Worm (Caenorhabditis elegans) whole organism, midembryonic: ENCODE results near the gene H32C10.1.

Experiments
- T22C8.4 ChIP-seq: fragments of 200-800 bp; sonication (Bioruptor generic); IDR thresholded peaks from 2 replicates; pipeline ENCODE4 v1.3.6; 2022; ENCODE audit warnings: missing genetic modification characterization, missing compliant biosample characterization
- cog-1 ChIP-seq: sonication (generic microtip); optimal IDR thresholded peaks from 2 replicates; lab custom pipeline; 2016; ENCODE audit warnings: missing genetic modification characterization, missing compliant biosample characterization
- flt-1 ChIP-seq: fragments of 200-800 bp; sonication (Bioruptor generic); IDR thresholded peaks from 2 replicates; pipeline ENCODE4 v1.3.6; 2022; ENCODE audit warnings: missing genetic modification characterization, missing compliant biosample characterization
- klf-2 ChIP-seq: fragments of 200-800 bp; sonication (Bioruptor generic); conservative IDR thresholded peaks from 2 replicates; pipeline ENCODE4 v1.3.6; 2022; ENCODE audit warnings: missing genetic modification reagents, missing genetic modification characterization, missing compliant biosample characterization
- med-1 ChIP-seq: sonication (generic microtip); optimal IDR thresholded peaks from 2 replicates; lab custom pipeline; 2017; ENCODE audit warnings: missing genetic modification characterization, mild to moderate bottlenecking, missing compliant biosample characterization, antibody characterized with exemption, missing genetic modification reagents; ENCODE audit not compliant: insufficient read depth
- ref-1 ChIP-seq: fragments of 200-800 bp; sonication (Bioruptor generic); conservative IDR thresholded peaks from 2 replicates; pipeline ENCODE4 v1.3.6; 2022; ENCODE audit warnings: missing genetic modification reagents, missing genetic modification characterization, missing compliant biosample characterization
- tab-1 ChIP-seq: fragments of 200-800 bp; sonication (Bioruptor generic); IDR thresholded peaks from 2 replicates; pipeline ENCODE4 v1.3.6; 2022; ENCODE audit warnings: missing genetic modification characterization, missing compliant biosample characterization
- ztf-23 ChIP-seq: fragments of 200-800 bp; sonication (Bioruptor generic); IDR thresholded peaks from 2 replicates; pipeline ENCODE4 v1.3.6; 2022; ENCODE audit warnings: missing genetic modification reagents, missing genetic modification characterization, missing compliant biosample characterization
- ztf-29 ChIP-seq: fragments of 200-800 bp; sonication (Bioruptor generic); IDR thresholded peaks from 2 replicates; pipeline ENCODE4 v1.3.6; 2022; ENCODE audit warnings: missing genetic modification reagents, missing genetic modification characterization, missing compliant biosample characterization

The H32C10.1 gene

ce11 chrIV:5915152-5915551, 19.0 kb upstream of the H32C10.1 start:
- no peak for TF ChIP-seq ztf-29 (GFP tag; lab: Robert Waterston, UW)

ce11 chrIV:5917026-5917425, 17.1 kb upstream of the H32C10.1 start, which contains the start of gene dhhc-13:
Gene dhhc-13 (plus strand): TSS chrIV:5917326.
- TF ChIP-seq flt-1 (GFP tag; lab: Robert Waterston, UW) (no peak), klf-2 (no peak), ref-1 (GFP tag; lab: Robert Waterston, UW) (no peak), T22C8.4 (GFP tag; lab: Robert Waterston, UW) (no peak), cog-1 (tag; lab: Kevin White, UChicago) (no peak), ztf-23 (GFP tag; lab: Robert Waterston, UW) (no peak), med-1 (GFP tag; lab: Kevin White, UChicago) (no peak), tab-1 (GFP tag; lab: Robert Waterston, UW) (no peak), ztf-29 (GFP tag; lab: Robert Waterston, UW) (no peak)

ce11 chrIV:5923112-5923511, 11.0 kb upstream of the H32C10.1 start:
- TF ChIP-seq T22C8.4 (GFP tag; lab: Robert Waterston, UW) (no peak), ref-1 (GFP tag; lab: Robert Waterston, UW) (no peak), klf-2 (no peak), ztf-23 (GFP tag; lab: Robert Waterston, UW) (no peak), ztf-29 (GFP tag; lab: Robert Waterston, UW) (no peak), med-1 (GFP tag; lab: Kevin White, UChicago) (no peak), cog-1 (tag; lab: Kevin White, UChicago) (no peak)

- no peak for TF ChIP-seq cog-1 (tag; lab: Kevin White, UChicago)
- no peak for TF ChIP-seq T22C8.4 (GFP tag; lab: Robert Waterston, UW)
- no peak for TF ChIP-seq klf-2
- no peak for TF ChIP-seq med-1 (GFP tag; lab: Kevin White, UChicago)
- no peak for TF ChIP-seq ztf-29 (GFP tag; lab: Robert Waterston, UW)
- TF ChIP-seq flt-1 (GFP tag; lab: Robert Waterston, UW): no peak
- TF ChIP-seq ref-1 (GFP tag; lab: Robert Waterston, UW): no peak
- no peak for TF ChIP-seq tab-1 (GFP tag; lab: Robert Waterston, UW)
These were observed 9.9 kb upstream of the H32C10.1 start for ce11 chrIV:5924241-5924640.

ce11 chrIV:5926643-5927042, 7.5 kb upstream of the H32C10.1 start:
- peak; percentile 20 for TF ChIP-seq cog-1 (tag; lab: Kevin White, UChicago)
- no peak for TF ChIP-seq T22C8.4 (GFP tag; lab: Robert Waterston, UW)

ce11 chrIV:5927805-5928204, 6.3 kb upstream of the H32C10.1 start:
- TF ChIP-seq tab-1 (GFP tag; lab: Robert Waterston, UW) (no peak), med-1 (GFP tag; lab: Kevin White, UChicago) (no peak), ztf-23 (GFP tag; lab: Robert Waterston, UW) (no peak), flt-1 (GFP tag; lab: Robert Waterston, UW) (no peak), ztf-29 (GFP tag; lab: Robert Waterston, UW) (no peak), cog-1 (tag; lab: Kevin White, UChicago) (no peak), klf-2 (no peak), ref-1 (GFP tag; lab: Robert Waterston, UW) (no peak), T22C8.4 (GFP tag; lab: Robert Waterston, UW) (no peak)

- TF ChIP-seq tab-1 (GFP tag; lab: Robert Waterston, UW) (no peak), med-1 (GFP tag; lab: Kevin White, UChicago) (no peak), ztf-23 (GFP tag; lab: Robert Waterston, UW) (no peak), ref-1 (GFP tag; lab: Robert Waterston, UW) (no peak)
These were observed 5.2 kb upstream of the H32C10.1 start for ce11 chrIV:5928957-5929356.

ce11 chrIV:5930345-5930744, 3.8 kb upstream of the H32C10.1 start, which contains the start of gene lin-33:
Gene lin-33 (plus strand): TSS chrIV:5930645.
- TF ChIP-seq tab-1 (GFP tag; lab: Robert Waterston, UW) (no peak), ztf-29 (GFP tag; lab: Robert Waterston, UW) (no peak), ref-1 (GFP tag; lab: Robert Waterston, UW) (no peak), med-1 (GFP tag; lab: Kevin White, UChicago) (no peak), ztf-23 (GFP tag; lab: Robert Waterston, UW) (no peak), T22C8.4 (GFP tag; lab: Robert Waterston, UW) (no peak), cog-1 (tag; lab: Kevin White, UChicago) (no peak), klf-2 (no peak), flt-1 (GFP tag; lab: Robert Waterston, UW) (no peak)

ce11 chrIV:5937106-5937505, 3.0 kb downstream of the H32C10.1 start:
- no peak for TF ChIP-seq flt-1 (GFP tag; lab: Robert Waterston, UW)
- no peak for TF ChIP-seq T22C8.4 (GFP tag; lab: Robert Waterston, UW)
- TF ChIP-seq ref-1 (GFP tag; lab: Robert Waterston, UW): no peak
- TF ChIP-seq cog-1 (tag; lab: Kevin White, UChicago): no peak
- no peak for TF ChIP-seq tab-1 (GFP tag; lab: Robert Waterston, UW)
- no peak for TF ChIP-seq ztf-29 (GFP tag; lab: Robert Waterston, UW)
- TF ChIP-seq ztf-23 (GFP tag; lab: Robert Waterston, UW): no peak
- TF ChIP-seq med-1 (GFP tag; lab: Kevin White, UChicago): no peak

- TF ChIP-seq ref-1 (GFP tag; lab: Robert Waterston, UW) (no peak), tab-1 (GFP tag; lab: Robert Waterston, UW) (no peak), ztf-29 (GFP tag; lab: Robert Waterston, UW) (no peak), klf-2 (no peak), cog-1 (tag; lab: Kevin White, UChicago) (no peak), ztf-23 (GFP tag; lab: Robert Waterston, UW) (no peak)
These were observed 5.0 kb downstream of the H32C10.1 start, which contains the start of gene mcu-1 for ce11 chrIV:5939122-5939521. Gene mcu-1 (minus strand): TSS chrIV:5939230.
